Fruit fly (Drosophila melanogaster): ENCODE data around the gene CG12535.

CG12535 gene

DNA sequence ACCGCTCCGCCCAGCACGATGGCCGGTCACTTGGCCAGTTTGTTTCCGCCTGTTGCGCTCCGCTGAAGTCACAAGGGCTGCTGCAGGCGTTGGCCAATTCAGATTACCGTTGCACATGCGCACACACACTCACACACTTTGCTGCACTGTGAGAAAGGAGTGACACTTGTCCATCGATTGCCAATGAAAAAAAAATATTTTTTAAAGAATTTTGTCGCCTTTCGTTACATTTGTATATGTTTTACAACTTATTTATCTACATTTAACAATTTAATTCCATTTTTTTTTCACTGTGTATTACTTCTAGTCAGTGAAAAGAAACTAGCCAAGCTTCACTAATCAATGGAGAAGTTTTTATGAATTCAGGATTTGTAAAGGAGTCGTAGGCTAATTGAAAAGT lies 27.3 kb upstream of the CG12535 start (continued):
- TF ChIP-seq schlank (tag; optimal IDR thresholded peaks at IDR 0.05), result no peak
- TF ChIP-seq CG7372 (GFP tag; IDR thresholded peaks at IDR 0.05), result no peak
- TF ChIP-seq CG2202 (tag; optimal IDR thresholded peaks at IDR 0.05), result peak; percentile 6
- TF ChIP-seq CG8281 (tag; optimal IDR thresholded peaks at IDR 0.05), result no peak
- no peak for TF ChIP-seq sd (tag; optimal IDR thresholded peaks at IDR 0.05)
- TF ChIP-seq bsh (GFP tag; optimal IDR thresholded peaks at IDR 0.05), result peak in 1 of 2 experiments; percentile 60
- TF ChIP-seq btn (GFP tag; optimal IDR thresholded peaks at IDR 0.05), result no peak
- no peak for TF ChIP-seq chm (GFP tag; IDR thresholded peaks at IDR 0.05)
- TF ChIP-seq Atf-2 (GFP tag; optimal IDR thresholded peaks at IDR 0.05), result peak; percentile 2
- TF ChIP-seq CG15696 (tag; optimal IDR thresholded peaks at IDR 0.05), result peak; percentile 20
- 0 out of 3 replicates have a peak, but pooled peaks have one; percentile 7 for TF ChIP-seq CG3726 (GFP tag; IDR thresholded peaks at IDR 0.05)
- TF ChIP-seq kay (GFP tag; optimal IDR thresholded peaks at IDR 0.05), result no peak
- no peak for TF ChIP-seq CG12659 (GFP tag; optimal IDR thresholded peaks at IDR 0.05)
- no peak for TF ChIP-seq CG13894 (tag; optimal IDR thresholded peaks at IDR 0.05)
- TF ChIP-seq CG2129 (GFP tag; IDR thresholded peaks at IDR 0.05; ENCODE audit: partially characterized antibody), result no peak
- no peak for TF ChIP-seq ash1 (GFP tag; optimal IDR thresholded peaks at IDR 0.05)
- peak; percentile 66 for TF ChIP-seq zfh1 (GFP tag; IDR thresholded peaks at IDR 0.05)
- TF ChIP-seq ERR (GFP tag; optimal IDR thresholded peaks at IDR 0.05), result no peak
- TF ChIP-seq CG4730 (GFP tag; IDR thresholded peaks at IDR 0.05), result no peak
- no peak for TF ChIP-seq zen2 (GFP tag; IDR thresholded peaks at IDR 0.05; ENCODE audit: partially characterized antibody)
- TF ChIP-seq pan (optimal IDR thresholded peaks at IDR 0.05), result no peak
- TF ChIP-seq pan (GFP tag; optimal IDR thresholded peaks at IDR 0.05 in 1 of 2, IDR thresholded peaks at IDR 0.05 in 1 of 2), result peak in 1 of 2 experiments; percentile 34
- TF ChIP-seq CG10147 (GFP tag; optimal IDR thresholded peaks at IDR 0.05), result no peak
- no peak for TF ChIP-seq YL-1 (GFP tag; optimal IDR thresholded peaks at IDR 0.05)
- TF ChIP-seq pum (GFP tag; optimal IDR thresholded peaks at IDR 0.05), result peak; percentile 6
- no peak for TF ChIP-seq D19B (GFP tag; optimal IDR thresholded peaks at IDR 0.05)
- TF ChIP-seq Scr (GFP tag; IDR thresholded peaks at IDR 0.05; ENCODE audit: partially characterized antibody), result no peak
- no peak for TF ChIP-seq repo (GFP tag; optimal IDR thresholded peaks at IDR 0.05)
- TF ChIP-seq CG4328 (GFP tag; optimal IDR thresholded peaks at IDR 0.05), result no peak
- peak; percentile 4 for TF ChIP-seq CG8359 (GFP tag; optimal IDR thresholded peaks at IDR 0.05; ENCODE audit: borderline replicate concordance)
- no peak for TF ChIP-seq ac (GFP tag; optimal IDR thresholded peaks at IDR 0.05)
- no peak for TF ChIP-seq CG7357 (GFP tag; IDR thresholded peaks at IDR 0.05)
- no peak for TF ChIP-seq MESR4 (GFP tag; optimal IDR thresholded peaks at IDR 0.05)
- no peak for TF ChIP-seq onecut (GFP tag; IDR thresholded peaks at IDR 0.05)
- TF ChIP-seq ind (GFP tag; optimal IDR thresholded peaks at IDR 0.05), result peak; percentile 6
- TF ChIP-seq CG33213 (GFP tag; optimal IDR thresholded peaks at IDR 0.05), result no peak
- no peak for TF ChIP-seq CG12769 (tag; optimal IDR thresholded peaks at IDR 0.05)
- TF ChIP-seq hb (GFP tag; IDR thresholded peaks at IDR 0.05; ENCODE audit: partially characterized antibody), result no peak
- no peak for TF ChIP-seq amos (GFP tag; IDR thresholded peaks at IDR 0.05; ENCODE audit: partially characterized antibody)
- TF ChIP-seq CG8924 (tag; optimal IDR thresholded peaks at IDR 0.05), result peak; percentile 37
- TF ChIP-seq fru (optimal IDR thresholded peaks at IDR 0.05), result no peak
- 0 out of 3 replicates have a peak, but pooled peaks have one; percentile 17 for TF ChIP-seq B-H1 (GFP tag; IDR thresholded peaks at IDR 0.05)
- TF ChIP-seq MTF-1 (GFP tag; optimal IDR thresholded peaks at IDR 0.05; ENCODE audit: borderline replicate concordance), result no peak
- peak; percentile 24 for TF ChIP-seq CG12942 (GFP tag; optimal IDR thresholded peaks at IDR 0.05)
- no peak for TF ChIP-seq E2f1 (GFP tag; IDR thresholded peaks at IDR 0.05)
- TF ChIP-seq cas (GFP tag; IDR thresholded peaks at IDR 0.05), result no peak
- TF ChIP-seq ham (GFP tag; IDR thresholded peaks at IDR 0.05), result no peak
- no peak for TF ChIP-seq sima (GFP tag; optimal IDR thresholded peaks at IDR 0.05)
- peak; percentile 78 for TF ChIP-seq Med (GFP tag)
- TF ChIP-seq run (tag; optimal IDR thresholded peaks at IDR 0.05), result no peak
- no peak for TF ChIP-seq wdn (GFP tag; IDR thresholded peaks at IDR 0.05)
- no peak for TF ChIP-seq zfh2 (GFP tag; optimal IDR thresholded peaks at IDR 0.05)
